Worm (Caenorhabditis elegans): ENCODE results near the gene K10D11.7.

DNA sequence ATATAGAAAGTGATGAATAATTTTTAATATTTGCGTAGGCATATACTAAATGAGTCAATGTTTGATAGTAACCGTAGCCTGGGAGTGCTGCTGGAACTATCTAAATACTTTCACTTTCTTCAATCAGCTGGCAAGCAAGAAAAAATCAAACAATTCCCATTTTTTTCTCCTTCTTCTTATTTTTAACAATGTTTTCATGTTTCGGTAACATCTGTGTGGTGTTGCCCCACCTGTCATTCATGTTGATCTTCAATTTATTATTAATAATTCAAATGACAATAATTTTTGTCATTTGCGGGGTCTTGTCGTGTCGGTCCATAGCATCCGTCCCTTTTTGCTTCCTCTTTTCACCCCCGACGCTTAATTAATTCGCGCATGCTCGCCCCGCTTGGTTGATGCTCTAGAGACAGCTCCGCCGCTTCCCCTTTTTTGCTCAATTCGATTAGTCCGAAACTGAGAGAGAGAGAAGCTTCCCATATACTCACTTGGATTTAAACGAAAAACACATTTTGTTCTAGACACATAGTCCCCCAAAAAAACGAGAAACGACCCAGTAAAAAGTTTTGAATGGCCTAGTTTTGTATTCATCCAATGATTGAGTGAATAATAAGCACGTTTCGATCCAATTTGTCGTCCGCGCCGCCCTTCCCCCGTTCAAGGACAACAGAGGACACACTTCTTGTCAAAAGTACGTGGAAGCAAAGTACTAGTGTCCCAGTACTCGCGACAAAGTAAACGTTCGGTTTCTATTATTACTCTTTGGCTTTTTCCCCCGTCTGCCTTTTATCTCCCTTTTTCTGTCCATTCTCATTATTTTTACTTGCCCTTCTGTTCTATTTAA, 32.2 kb upstream of the K10D11.7 start:
- no peak for TF ChIP-seq elt-1 (tag; optimal IDR thresholded peaks at IDR 0.05; ENCODE audit: borderline replicate concordance, insufficient read depth)
- TF ChIP-seq blmp-1 (tag; optimal IDR thresholded peaks at IDR 0.05): no peak
- no peak for TF ChIP-seq ztf-11 (tag; optimal IDR thresholded peaks at IDR 0.05)
- peak; percentile 10 for TF ChIP-seq unc-62 (GFP tag; optimal IDR thresholded peaks at IDR 0.05)
- TF ChIP-seq lin-13 (tag; optimal IDR thresholded peaks at IDR 0.05): no peak
- no peak for TF ChIP-seq snpc-4 (tag; optimal IDR thresholded peaks at IDR 0.05)
- TF ChIP-seq mep-1 (tag; optimal IDR thresholded peaks at IDR 0.05): no peak
- no peak for TF ChIP-seq nhr-76 (tag; optimal IDR thresholded peaks at IDR 0.05)
- no peak for TF ChIP-seq pha-4 (tag; optimal IDR thresholded peaks at IDR 0.05)
- no peak for TF ChIP-seq nhr-12 (tag; optimal IDR thresholded peaks at IDR 0.05)
- TF ChIP-seq lin-32 (GFP tag; optimal IDR thresholded peaks at IDR 0.05): no peak
- no peak for TF ChIP-seq ceh-39 (tag; optimal IDR thresholded peaks at IDR 0.05)
- no peak for TF ChIP-seq hlh-1 (tag; optimal IDR thresholded peaks at IDR 0.05)
- no peak for TF ChIP-seq unc-39 (tag; optimal IDR thresholded peaks at IDR 0.05)

Data from whole organism, mixed stage, embryonic.